Worm (Caenorhabditis elegans): ENCODE data around the gene F45F2.10.

The F45F2.10 gene

DNA sequence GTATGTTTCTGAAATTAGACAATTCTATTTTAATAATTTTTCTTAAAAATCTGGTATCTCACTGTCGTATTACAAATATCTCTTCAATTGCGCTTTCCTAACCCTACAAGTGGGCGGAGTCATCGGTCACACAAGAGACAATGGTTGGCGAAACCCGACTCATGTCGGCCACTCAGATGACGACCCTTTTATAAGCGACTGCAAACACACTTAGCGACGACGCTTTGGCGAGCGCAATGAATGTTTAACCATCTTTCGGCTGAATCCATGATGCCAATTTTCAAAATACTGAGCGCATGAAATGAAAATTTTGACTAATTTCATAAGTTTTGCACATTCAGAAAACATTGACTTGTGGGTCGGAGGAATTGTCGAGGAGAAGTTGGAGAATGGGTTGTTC is 18.3 kb downstream of the F45F2.10 start (continued):
- peak; percentile 98 for TF ChIP-seq unc-130 (tag; optimal IDR thresholded peaks at IDR 0.05)
- TF ChIP-seq lin-39 (tag; optimal IDR thresholded peaks at IDR 0.05): peak; percentile 90
- TF ChIP-seq fkh-10 (GFP tag; optimal IDR thresholded peaks at IDR 0.05): peak; percentile 55
- no peak for TF ChIP-seq nhr-28 (tag; optimal IDR thresholded peaks at IDR 0.05)
- TF ChIP-seq alr-1 (tag; optimal IDR thresholded peaks at IDR 0.05; ENCODE audit: borderline replicate concordance): no peak
- TF ChIP-seq sptf-1 (tag; optimal IDR thresholded peaks at IDR 0.05): no peak
- no peak for TF ChIP-seq lin-15B (tag; optimal IDR thresholded peaks at IDR 0.05)
- peak; percentile 68 for TF ChIP-seq aha-1 (tag; optimal IDR thresholded peaks at IDR 0.05)
- peak; percentile 39 for TF ChIP-seq pag-3 (tag; optimal IDR thresholded peaks at IDR 0.05; ENCODE audit: borderline replicate concordance, insufficient read depth)
- TF ChIP-seq nhr-90 (tag; optimal IDR thresholded peaks at IDR 0.05; ENCODE audit: poor library complexity): peak; percentile 97
- peak; percentile 59 for TF ChIP-seq ama-1 (optimal IDR thresholded peaks at IDR 0.05)
- TF ChIP-seq ztf-4 (tag; optimal IDR thresholded peaks at IDR 0.05): peak; percentile 92
- TF ChIP-seq C34B4.2 (tag; optimal IDR thresholded peaks at IDR 0.05): peak; percentile 78
- TF ChIP-seq nhr-237 (tag; optimal IDR thresholded peaks at IDR 0.05): peak; percentile 12
- peak; percentile 92 for TF ChIP-seq elt-2 (tag; optimal IDR thresholded peaks at IDR 0.05)
- TF ChIP-seq hlh-17 (GFP tag; optimal IDR thresholded peaks at IDR 0.05; ENCODE audit: borderline replicate concordance): peak; percentile 69
- TF ChIP-seq nhr-12 (tag; optimal IDR thresholded peaks at IDR 0.05): peak; percentile 39
- TF ChIP-seq mdl-1 (tag; optimal IDR thresholded peaks at IDR 0.05): peak; percentile 24 to 81
- peak; percentile 90 for TF ChIP-seq sox-4 (tag; optimal IDR thresholded peaks at IDR 0.05)
- peak; percentile 87 for TF ChIP-seq lir-3 (tag; optimal IDR thresholded peaks at IDR 0.05; ENCODE audit: poor library complexity)
- peak; percentile 95 for TF ChIP-seq dsc-1 (tag; optimal IDR thresholded peaks at IDR 0.05)
- TF ChIP-seq blmp-1 (tag; optimal IDR thresholded peaks at IDR 0.05): peak; percentile 33
- TF ChIP-seq egl-27 (tag; optimal IDR thresholded peaks at IDR 0.05): peak in 1 of 2 experiments; percentile 34
- peak; percentile 96 for TF ChIP-seq snu-23 (GFP tag; optimal IDR thresholded peaks at IDR 0.05)
- peak; percentile 2 for TF ChIP-seq ceh-63 (GFP tag; optimal IDR thresholded peaks at IDR 0.05)
- TF ChIP-seq efl-3 (GFP tag; optimal IDR thresholded peaks at IDR 0.05): peak; percentile 99
- TF ChIP-seq Y116A8C.19 (tag; optimal IDR thresholded peaks at IDR 0.05; ENCODE audit: borderline replicate concordance): peak; percentile 35
- TF ChIP-seq unc-62 (GFP tag; optimal IDR thresholded peaks at IDR 0.05): peak; percentile 67
- peak; percentile 59 for TF ChIP-seq hpl-2 (GFP tag; optimal IDR thresholded peaks at IDR 0.05)
- peak; percentile 93 for TF ChIP-seq tbx-2 (tag; optimal IDR thresholded peaks at IDR 0.05)
- peak; percentile 93 for TF ChIP-seq nhr-20 (tag; optimal IDR thresholded peaks at IDR 0.05)
- TF ChIP-seq zip-4 (GFP tag; optimal IDR thresholded peaks at IDR 0.05): peak; percentile 86
- peak; percentile 95 for TF ChIP-seq nhr-85 (tag)
- peak; percentile 55 for TF ChIP-seq F16B12.6 (tag; optimal IDR thresholded peaks at IDR 0.05)
- TF ChIP-seq lsy-2 (tag; optimal IDR thresholded peaks at IDR 0.05): peak; percentile 68 to 88
- TF ChIP-seq aly-2 (tag; optimal IDR thresholded peaks at IDR 0.05): peak; percentile 96
- TF ChIP-seq nhr-84 (tag; optimal IDR thresholded peaks at IDR 0.05): peak; percentile 79
- peak; percentile 64 for TF ChIP-seq nhr-77 (tag; optimal IDR thresholded peaks at IDR 0.05)
- peak; percentile 66 for TF ChIP-seq fkh-4 (tag; optimal IDR thresholded peaks at IDR 0.05; ENCODE audit: borderline replicate concordance)

DNA sequence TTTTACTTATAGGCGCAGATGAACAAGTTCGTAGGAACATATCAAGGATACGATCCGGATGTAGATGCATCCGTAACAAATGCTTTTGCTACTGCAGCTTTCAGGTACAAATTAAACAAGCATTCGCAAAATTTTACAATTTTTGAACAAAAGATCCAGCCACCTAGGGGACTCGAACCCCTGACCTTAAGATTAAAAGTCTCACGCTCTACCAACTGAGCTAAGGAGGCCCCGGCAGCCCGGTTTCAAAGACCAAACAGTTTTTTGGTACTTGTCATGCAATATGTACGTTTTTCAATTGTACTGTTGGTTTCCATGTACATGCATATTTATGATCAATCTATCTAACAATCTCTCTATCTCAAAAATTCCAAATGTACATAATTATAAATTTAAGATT is 19.3 kb downstream of the F45F2.10 start:
- TF ChIP-seq nhr-85 (tag): no peak

- TF ChIP-seq pax-3 (tag; optimal IDR thresholded peaks at IDR 0.05) (no peak), lin-35 (GFP tag; optimal IDR thresholded peaks at IDR 0.05) (peak in 1 of 2 experiments; percentile 29), ces-1 (GFP tag; optimal IDR thresholded peaks at IDR 0.05) (no peak), unc-130 (tag; optimal IDR thresholded peaks at IDR 0.05) (no peak), hlh-4 (tag; optimal IDR thresholded peaks at IDR 0.05) (no peak), unc-62 (GFP tag; optimal IDR thresholded peaks at IDR 0.05) (no peak), elt-2 (tag; optimal IDR thresholded peaks at IDR 0.05) (no peak), dsc-1 (tag; optimal IDR thresholded peaks at IDR 0.05) (no peak), sptf-1 (tag; optimal IDR thresholded peaks at IDR 0.05) (no peak), nhr-19 (GFP tag; conservative IDR thresholded peaks at IDR 0.05) (no peak), snu-23 (GFP tag; optimal IDR thresholded peaks at IDR 0.05) (peak; percentile 3), blmp-1 (tag; optimal IDR thresholded peaks at IDR 0.05) (no peak), rnt-1 (tag; optimal IDR thresholded peaks at IDR 0.05) (peak; percentile 29), nhr-12 (tag; optimal IDR thresholded peaks at IDR 0.05) (no peak), aha-1 (tag; optimal IDR thresholded peaks at IDR 0.05) (no peak)
These were observed 22.7 kb downstream of the F45F2.10 start for ce11 chrV:8495965-8496364.

All from whole organism, L1 larva.